Worm (Caenorhabditis elegans) whole organism, L1 larva: Measurements from ENCODE around the gene ncs-4.

Source experiments
- fkh-10 ChIP-seq: sonication (generic microtip); optimal IDR thresholded peaks from 2 replicates; lab custom pipeline; 2017; ENCODE audit warnings: missing biosample characterization, missing genetic modification reagents, missing genetic modification characterization
- fos-1 ChIP-seq: fragments of 150-350 bp; optimal IDR thresholded peaks from 2 replicates; lab custom pipeline; 2014; ENCODE audit warnings: missing biosample characterization, missing genetic modification characterization
- ztf-11 ChIP-seq, 2 experiments: sonication (generic microtip); optimal IDR thresholded peaks; 2 replicates each; lab custom pipeline; 2016 to 2017; ENCODE audit warnings: missing genetic modification characterization in 2 of 2, missing biosample characterization in 1 of 2, missing compliant biosample characterization in 1 of 2

DNA sequence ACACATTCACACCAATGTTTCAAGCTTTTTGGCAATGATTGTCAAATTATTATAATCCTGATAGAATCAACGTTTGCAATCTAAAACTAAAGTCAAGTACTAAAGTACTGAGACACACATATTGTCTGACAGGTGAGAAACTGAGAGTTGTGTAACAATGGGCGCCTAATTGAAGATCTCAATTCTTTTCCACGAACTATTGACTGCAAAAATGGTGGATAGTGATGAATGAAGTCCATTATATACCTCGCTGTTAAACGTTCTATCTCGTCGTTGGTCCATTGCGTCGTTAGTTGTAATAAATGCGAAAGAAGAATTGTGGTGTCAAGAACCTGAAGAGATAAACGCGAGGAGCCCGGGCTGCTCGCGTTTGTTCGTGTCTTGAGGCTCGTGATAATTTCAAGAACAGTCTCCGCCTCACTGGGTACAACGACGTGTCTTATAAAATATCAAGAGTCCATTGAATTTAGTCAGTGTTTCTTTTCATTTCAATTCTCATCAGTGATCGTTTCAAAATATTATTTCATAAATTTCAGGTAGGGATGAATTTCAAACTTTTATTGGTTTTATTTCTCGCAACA lies 16.1 kb upstream of the ncs-4 start, which contains the start of gene F09B9.4:
- TF ChIP-seq fos-1 (tag; lab: Kevin White, UChicago) = no peak
- no peak for TF ChIP-seq fkh-10 (GFP tag; lab: Kevin White, UChicago)
- TF ChIP-seq ztf-11 (tag; optimal IDR thresholded peaks at IDR 0.05; lab: Kevin White, UChicago) = no peak
